Worm (Caenorhabditis elegans) whole organism, L2 larva: ENCODE results near the gene dmsr-16.

Source experiments
- C34F6.9 ChIP-seq: fragments of 150-350 bp; optimal IDR thresholded peaks from 2 replicates; lab custom pipeline; 2014; ENCODE audit warnings: missing biosample characterization, missing genetic modification characterization
- F13H6.1 ChIP-seq: sonication (generic microtip); optimal IDR thresholded peaks from 2 replicates; lab custom pipeline; 2016; ENCODE audit warnings: missing genetic modification characterization, missing compliant biosample characterization
- Y55F3AM.14 ChIP-seq: fragments of 200-800 bp; sonication (Bioruptor generic); optimal IDR thresholded peaks from 2 replicates; lab custom pipeline; 2018; ENCODE audit warnings: mild to moderate bottlenecking, missing genetic modification characterization, missing compliant biosample characterization
- ZK546.5 ChIP-seq: sonication (generic microtip); optimal IDR thresholded peaks from 2 replicates; lab custom pipeline; 2017; ENCODE audit warnings: missing biosample characterization, missing genetic modification characterization
- aly-2 ChIP-seq: fragments of 150-350 bp; optimal IDR thresholded peaks from 2 replicates; lab custom pipeline; 2014; ENCODE audit warnings: missing biosample characterization, missing genetic modification characterization
- ama-1 ChIP-seq: fragments of 150-350 bp; optimal IDR thresholded peaks from 2 replicates; lab custom pipeline; 2018; ENCODE audit warnings: inconsistent platforms
- blmp-1 ChIP-seq: sonication (generic microtip); optimal IDR thresholded peaks from 2 replicates; lab custom pipeline; 2017; ENCODE audit warnings: missing genetic modification characterization, mild to moderate bottlenecking, missing compliant biosample characterization, antibody characterized with exemption, moderate library complexity; ENCODE audit not compliant: insufficient read depth
- ceh-82 ChIP-seq: fragments of 150-350 bp; optimal IDR thresholded peaks from 2 replicates; lab custom pipeline; 2014; ENCODE audit warnings: missing biosample characterization, missing genetic modification characterization
- dmd-4 ChIP-seq: sonication (generic microtip); optimal IDR thresholded peaks from 2 replicates; lab custom pipeline; 2017; ENCODE audit warnings: missing biosample characterization, missing genetic modification characterization
- egl-27 ChIP-seq: sonication (generic microtip); optimal IDR thresholded peaks from 3 replicates; lab custom pipeline; 2017; ENCODE audit warnings: missing biosample characterization, missing genetic modification reagents, missing genetic modification characterization
- elt-1 ChIP-seq: fragments of 150-350 bp; optimal IDR thresholded peaks from 2 replicates; lab custom pipeline; 2014; ENCODE audit warnings: missing biosample characterization, missing genetic modification characterization
- elt-3 ChIP-seq: sonication (generic microtip); optimal IDR thresholded peaks from 2 replicates; lab custom pipeline; 2017; ENCODE audit warnings: missing biosample characterization, missing genetic modification characterization
- fos-1 ChIP-seq: fragments of 150-350 bp; optimal IDR thresholded peaks from 2 replicates; lab custom pipeline; 2014; ENCODE audit warnings: missing biosample characterization, missing genetic modification characterization
- gmeb-1 ChIP-seq: fragments of 150-350 bp; optimal IDR thresholded peaks from 2 replicates; lab custom pipeline; 2014; ENCODE audit warnings: missing biosample characterization, missing genetic modification characterization
- lin-11 ChIP-seq: fragments of 150-350 bp; sonication (generic microtip); optimal IDR thresholded peaks from 2 replicates; lab custom pipeline; 2014; ENCODE audit warnings: missing biosample characterization, missing genetic modification characterization, inconsistent platforms, mixed read lengths
- lin-39 ChIP-seq: fragments of 150-350 bp; optimal IDR thresholded peaks from 2 replicates; lab custom pipeline; 2014; ENCODE audit warnings: missing biosample characterization, missing genetic modification reagents, missing genetic modification characterization
- lsy-2 ChIP-seq, 2 experiments: fragments of 150-350 bp in 1 of 2; sonication (generic microtip) in 1 of 2; optimal IDR thresholded peaks; 2 replicates each; lab custom pipeline; 2014 to 2017; ENCODE audit warnings: missing biosample characterization in 2 of 2, missing genetic modification characterization in 2 of 2
- mab-5 ChIP-seq: fragments of 150-350 bp; optimal IDR thresholded peaks from 2 replicates; lab custom pipeline; 2014; ENCODE audit warnings: missing biosample characterization, missing genetic modification characterization
- mbf-1 ChIP-seq: sonication (generic microtip); optimal IDR thresholded peaks from 2 replicates; lab custom pipeline; 2017; ENCODE audit warnings: missing biosample characterization, missing genetic modification characterization
- mdl-1 ChIP-seq, 2 experiments: fragments of 150-350 bp in 1 of 2; sonication (generic microtip) in 1 of 2; optimal IDR thresholded peaks; 2 replicates each; lab custom pipeline; 2017; ENCODE audit warnings: missing biosample characterization in 2 of 2, missing genetic modification characterization in 2 of 2
- nhr-10 ChIP-seq: sonication (generic microtip); optimal IDR thresholded peaks from 2 replicates; lab custom pipeline; 2017; ENCODE audit warnings: missing biosample characterization, missing genetic modification characterization
- nhr-11 ChIP-seq: fragments of 150-350 bp; optimal IDR thresholded peaks from 2 replicates; lab custom pipeline; 2014; ENCODE audit warnings: missing biosample characterization, missing genetic modification characterization
- nhr-12 ChIP-seq: fragments of 150-350 bp; optimal IDR thresholded peaks from 2 replicates; lab custom pipeline; 2014; ENCODE audit warnings: missing biosample characterization, missing genetic modification characterization
- nhr-129 ChIP-seq: fragments of 150-350 bp; optimal IDR thresholded peaks from 2 replicates; lab custom pipeline; 2014; ENCODE audit warnings: missing biosample characterization, missing genetic modification characterization
- nhr-21 ChIP-seq: fragments of 150-350 bp; optimal IDR thresholded peaks from 2 replicates; lab custom pipeline; 2014; ENCODE audit warnings: missing biosample characterization, missing genetic modification characterization
- nhr-23 ChIP-seq: fragments of 150-350 bp; optimal IDR thresholded peaks from 2 replicates; lab custom pipeline; 2014; ENCODE audit warnings: missing biosample characterization, missing genetic modification reagents, missing genetic modification characterization
- nhr-237 ChIP-seq: fragments of 150-350 bp; optimal IDR thresholded peaks from 2 replicates; lab custom pipeline; 2014; ENCODE audit warnings: missing biosample characterization, missing genetic modification characterization
- nhr-25 ChIP-seq: fragments of 150-350 bp; sonication (generic microtip); optimal IDR thresholded peaks from 3 replicates; lab custom pipeline; 2014; ENCODE audit warnings: missing biosample characterization, missing genetic modification characterization
- nhr-77 ChIP-seq: fragments of 150-350 bp; optimal IDR thresholded peaks from 2 replicates; lab custom pipeline; 2014; ENCODE audit warnings: missing biosample characterization, missing genetic modification characterization
- peb-1 ChIP-seq: fragments of 150-350 bp; optimal IDR thresholded peaks from 2 replicates; lab custom pipeline; 2014; ENCODE audit warnings: missing biosample characterization, missing genetic modification characterization
- skn-1 ChIP-seq: sonication (generic microtip); optimal IDR thresholded peaks from 2 replicates; lab custom pipeline; 2017; ENCODE audit warnings: missing biosample characterization, missing genetic modification characterization
- sma-3 ChIP-seq: sonication (generic microtip); optimal IDR thresholded peaks from 2 replicates; lab custom pipeline; 2016; ENCODE audit warnings: missing genetic modification reagents, missing genetic modification characterization, missing compliant biosample characterization
- sma-9 ChIP-seq, 2 experiments: fragments of 150-350 bp in 1 of 2; sonication (generic microtip) in 1 of 2; optimal IDR thresholded peaks; 2 replicates each; lab custom pipeline; 2014 to 2016; ENCODE audit warnings: missing genetic modification characterization in 2 of 2, mild to moderate bottlenecking in 1 of 2, missing biosample characterization in 1 of 2, missing compliant biosample characterization in 1 of 2, missing genetic modification reagents in 1 of 2, moderate library complexity in 1 of 2
- unc-55 ChIP-seq: fragments of 150-350 bp; sonication (generic microtip); optimal IDR thresholded peaks from 3 replicates; lab custom pipeline; 2014; ENCODE audit warnings: missing biosample characterization, missing genetic modification reagents, missing genetic modification characterization
- zag-1 ChIP-seq: fragments of 150-350 bp; optimal IDR thresholded peaks from 2 replicates; lab custom pipeline; 2014; ENCODE audit warnings: missing biosample characterization, missing genetic modification characterization
- ztf-11 ChIP-seq: sonication (generic microtip); optimal IDR thresholded peaks from 2 replicates; lab custom pipeline; 2017; ENCODE audit warnings: missing biosample characterization, missing genetic modification characterization

dmsr-16 gene

ce11 chrV:6783044-6783625 is 25.7 kb downstream of the dmsr-16 start:
- TF ChIP-seq C34F6.9 (no peak), F13H6.1 (tag; lab: Kevin White, UChicago) (no peak), skn-1 (no peak), aly-2 (tag; lab: Kevin White, UChicago) (no peak), egl-27 (tag; lab: Kevin White, UChicago) (no peak), nhr-21 (tag; lab: Kevin White, UChicago) (no peak), nhr-77 (tag; lab: Kevin White, UChicago) (no peak), mab-5 (tag; lab: Kevin White, UChicago) (no peak), Y55F3AM.14 (GFP tag; lab: Kevin White, UChicago) (no peak), nhr-25 (tag; lab: Kevin White, UChicago) (no peak), zag-1 (no peak), peb-1 (tag; lab: Kevin White, UChicago) (no peak), lin-11 (no peak), ZK546.5 (tag; lab: Kevin White, UChicago) (no peak)
- TF ChIP-seq, all 48 proteins: peak for 0

ce11 chrV:6782260-6782659 is 26.6 kb downstream of the dmsr-16 start:
- TF ChIP-seq Y55F3AM.14 (GFP tag; lab: Kevin White, UChicago), result no peak
- TF ChIP-seq nhr-12 (tag; lab: Kevin White, UChicago), result no peak
- no peak for TF ChIP-seq F13H6.1 (tag; lab: Kevin White, UChicago)
- TF ChIP-seq gmeb-1 (tag; lab: Kevin White, UChicago), result no peak
- no peak for TF ChIP-seq nhr-77 (tag; lab: Kevin White, UChicago)
- no peak for TF ChIP-seq ceh-82 (tag; lab: Kevin White, UChicago)
- TF ChIP-seq nhr-237, result no peak
- TF ChIP-seq sma-9 (GFP tag; optimal IDR thresholded peaks at IDR 0.05; lab: Kevin White, UChicago), result no peak
- no peak for TF ChIP-seq sma-9 (tag; optimal IDR thresholded peaks at IDR 0.05; lab: Kevin White, UChicago)
- no peak for TF ChIP-seq ztf-11 (tag; lab: Kevin White, UChicago)
- TF ChIP-seq lin-39 (tag; lab: Kevin White, UChicago), result no peak
- TF ChIP-seq sma-3 (GFP tag; lab: Kevin White, UChicago), result no peak
- TF ChIP-seq lsy-2 (tag; optimal IDR thresholded peaks at IDR 0.05; lab: Kevin White, UChicago), result no peak
- TF ChIP-seq lin-11, result no peak
- no peak for TF ChIP-seq nhr-11 (tag; lab: Kevin White, UChicago)
- no peak for TF ChIP-seq mab-5 (tag; lab: Kevin White, UChicago)
- TF ChIP-seq dmd-4 (tag; lab: Kevin White, UChicago), result no peak
- no peak for TF ChIP-seq mdl-1 (tag; optimal IDR thresholded peaks at IDR 0.05; lab: Kevin White, UChicago)
- no peak for TF ChIP-seq peb-1 (tag; lab: Kevin White, UChicago)
- no peak for TF ChIP-seq ama-1 (lab: Kevin White, UChicago)

ce11 chrV:6780676-6781075 is 28.2 kb downstream of the dmsr-16 start:
- TF ChIP-seq C34F6.9 (no peak), nhr-21 (tag; lab: Kevin White, UChicago) (no peak), unc-55 (no peak), mdl-1 (tag; optimal IDR thresholded peaks at IDR 0.05; lab: Kevin White, UChicago) (no peak), nhr-129 (tag; lab: Kevin White, UChicago) (no peak), F13H6.1 (tag; lab: Kevin White, UChicago) (no peak), peb-1 (tag; lab: Kevin White, UChicago) (no peak), nhr-25 (tag; lab: Kevin White, UChicago) (no peak), zag-1 (no peak), egl-27 (tag; lab: Kevin White, UChicago) (no peak), elt-1 (tag; lab: Kevin White, UChicago) (no peak), sma-3 (GFP tag; lab: Kevin White, UChicago) (no peak), mbf-1 (tag; lab: Kevin White, UChicago) (no peak), Y55F3AM.14 (GFP tag; lab: Kevin White, UChicago) (no peak), dmd-4 (tag; lab: Kevin White, UChicago) (no peak), nhr-12 (tag; lab: Kevin White, UChicago) (no peak)
- TF ChIP-seq, all 48 proteins: peak for 0

- no peak for TF ChIP-seq lin-11
These were observed 28.7 kb downstream of the dmsr-16 start, which contains the start of gene ZC404.15 for ce11 chrV:6780166-6780565. ZC404.15 (plus strand) TSS chrV:6780466.

- TF ChIP-seq lin-11 (no peak), elt-3 (tag; lab: Kevin White, UChicago) (no peak), aly-2 (tag; lab: Kevin White, UChicago) (no peak), peb-1 (tag; lab: Kevin White, UChicago) (no peak), nhr-10 (tag; lab: Kevin White, UChicago) (no peak), dmd-4 (tag; lab: Kevin White, UChicago) (no peak), blmp-1 (no peak), ama-1 (lab: Kevin White, UChicago) (no peak), nhr-129 (tag; lab: Kevin White, UChicago) (no peak), lsy-2 (tag; optimal IDR thresholded peaks at IDR 0.05; lab: Kevin White, UChicago) (no peak), elt-1 (tag; lab: Kevin White, UChicago) (no peak), fos-1 (tag; lab: Kevin White, UChicago) (no peak), lin-39 (tag; lab: Kevin White, UChicago) (no peak), nhr-23 (tag; lab: Kevin White, UChicago) (no peak)
These were observed 30.4 kb downstream of the dmsr-16 start for ce11 chrV:6778457-6778856.
